Worm (Caenorhabditis elegans) whole organism, L3 larva: Measurements from ENCODE around the gene mtm-9.

ENCODE experiments used
- R02D3.7 ChIP-seq: fragments of 150-350 bp; optimal IDR thresholded peaks from 2 replicates; lab custom pipeline; 2014; ENCODE audit warnings: missing biosample characterization, missing genetic modification characterization
- ama-1 ChIP-seq: fragments of 150-350 bp; optimal IDR thresholded peaks from 2 replicates; lab custom pipeline; 2018
- ceh-16 ChIP-seq: sonication (generic microtip); optimal IDR thresholded peaks from 2 replicates; lab custom pipeline; 2017; ENCODE audit warnings: missing biosample characterization, missing genetic modification characterization
- ceh-28 ChIP-seq: fragments of 150-350 bp; optimal IDR thresholded peaks from 2 replicates; lab custom pipeline; 2014; ENCODE audit warnings: missing biosample characterization, missing genetic modification reagents, missing genetic modification characterization
- ceh-82 ChIP-seq: fragments of 150-350 bp; optimal IDR thresholded peaks from 2 replicates; lab custom pipeline; 2014; ENCODE audit warnings: missing biosample characterization, missing genetic modification characterization
- ceh-9 ChIP-seq: sonication (generic microtip); optimal IDR thresholded peaks from 2 replicates; lab custom pipeline; 2018; ENCODE audit warnings: missing biosample characterization, missing genetic modification characterization
- egl-27 ChIP-seq: sonication (generic microtip); optimal IDR thresholded peaks from 4 replicates; lab custom pipeline; 2017; ENCODE audit warnings: missing biosample characterization, missing genetic modification reagents, missing genetic modification characterization
- egl-5 ChIP-seq: fragments of 150-350 bp; optimal IDR thresholded peaks from 2 replicates; lab custom pipeline; 2017; ENCODE audit warnings: missing biosample characterization, missing genetic modification reagents, missing genetic modification characterization, inconsistent platforms
- elt-1 ChIP-seq: fragments of 150-350 bp; optimal IDR thresholded peaks from 2 replicates; lab custom pipeline; 2014; ENCODE audit warnings: missing biosample characterization, missing genetic modification characterization
- elt-2 ChIP-seq: sonication (generic microtip); optimal IDR thresholded peaks from 2 replicates; lab custom pipeline; 2016; ENCODE audit warnings: missing genetic modification reagents, mild to moderate bottlenecking, missing genetic modification characterization, missing compliant biosample characterization
- elt-3 ChIP-seq, 3 experiments: fragments of 150-350 bp in 1 of 3; sonication (generic microtip) in 2 of 3; optimal IDR thresholded peaks; 2 replicates in 2 of 3; 4 replicates in 1 of 3; lab custom pipeline; 2014 to 2017; ENCODE audit warnings: missing biosample characterization in 3 of 3, missing genetic modification characterization in 3 of 3
- fkh-10 ChIP-seq: sonication (generic microtip); optimal IDR thresholded peaks from 2 replicates; lab custom pipeline; 2017; ENCODE audit warnings: missing biosample characterization, missing genetic modification reagents, missing genetic modification characterization
- fos-1 ChIP-seq: fragments of 150-350 bp; optimal IDR thresholded peaks from 2 replicates; lab custom pipeline; 2014; ENCODE audit warnings: missing biosample characterization, missing genetic modification characterization
- hmg-11 ChIP-seq: sonication (generic microtip); optimal IDR thresholded peaks from 2 replicates; lab custom pipeline; 2016; ENCODE audit warnings: missing genetic modification characterization, missing compliant biosample characterization
- lin-15B ChIP-seq: fragments of 150-350 bp; optimal IDR thresholded peaks from 2 replicates; lab custom pipeline; 2014; ENCODE audit warnings: missing biosample characterization, missing genetic modification characterization
- lin-39 ChIP-seq: fragments of 150-350 bp; optimal IDR thresholded peaks from 2 replicates; lab custom pipeline; 2018; ENCODE audit warnings: missing biosample characterization, missing genetic modification reagents, missing genetic modification characterization
- lsy-12 ChIP-seq: sonication (generic microtip); optimal IDR thresholded peaks from 2 replicates; lab custom pipeline; 2016; ENCODE audit warnings: mild to moderate bottlenecking, missing genetic modification characterization, missing compliant biosample characterization
- mml-1 ChIP-seq: fragments of 150-350 bp; sonication (generic microtip); optimal IDR thresholded peaks from 3 replicates; lab custom pipeline; 2014; ENCODE audit warnings: missing biosample characterization, missing genetic modification characterization
- nfya-1 ChIP-seq: sonication (generic microtip); optimal IDR thresholded peaks from 2 replicates; lab custom pipeline; 2017; ENCODE audit warnings: missing genetic modification characterization, mild to moderate bottlenecking, missing compliant biosample characterization, antibody characterized with exemption, moderate library complexity; ENCODE audit not compliant: insufficient read depth
- nhr-23 ChIP-seq: fragments of 150-350 bp; optimal IDR thresholded peaks from 2 replicates; lab custom pipeline; 2014; ENCODE audit warnings: missing biosample characterization, missing genetic modification reagents, missing genetic modification characterization
- nhr-25 ChIP-seq: sonication (generic microtip); optimal IDR thresholded peaks from 2 replicates; lab custom pipeline; 2017; ENCODE audit warnings: missing biosample characterization, missing genetic modification characterization
- nhr-28 ChIP-seq: fragments of 150-350 bp; optimal IDR thresholded peaks from 2 replicates; lab custom pipeline; 2014; ENCODE audit warnings: missing biosample characterization, missing genetic modification characterization
- nhr-43 ChIP-seq: sonication (generic microtip); optimal IDR thresholded peaks from 2 replicates; lab custom pipeline; 2016; ENCODE audit warnings: mild to moderate bottlenecking, missing genetic modification characterization, missing compliant biosample characterization; ENCODE audit not compliant: poor library complexity, severe bottlenecking
- nhr-67 ChIP-seq: fragments of 150-350 bp; optimal IDR thresholded peaks from 2 replicates; lab custom pipeline; 2014; ENCODE audit warnings: missing biosample characterization, missing genetic modification characterization
- nhr-76 ChIP-seq: fragments of 150-350 bp; sonication (generic microtip); optimal IDR thresholded peaks from 5 replicates; lab custom pipeline; 2014; ENCODE audit warnings: missing biosample characterization, missing genetic modification characterization
- nhr-77 ChIP-seq: fragments of 150-350 bp; optimal IDR thresholded peaks from 2 replicates; lab custom pipeline; 2014; ENCODE audit warnings: missing biosample characterization, missing genetic modification characterization
- pha-4 ChIP-seq: fragments of 150-350 bp; optimal IDR thresholded peaks from 2 replicates; lab custom pipeline; 2014; ENCODE audit warnings: missing biosample characterization, missing genetic modification reagents, missing genetic modification characterization
- pqm-1 ChIP-seq: fragments of 150-350 bp; optimal IDR thresholded peaks from 2 replicates; lab custom pipeline; 2017; ENCODE audit warnings: missing biosample characterization, missing genetic modification characterization, inconsistent platforms
- sea-2 ChIP-seq: fragments of 150-350 bp; sonication (generic microtip); optimal IDR thresholded peaks from 4 replicates; lab custom pipeline; 2014; ENCODE audit warnings: missing biosample characterization, missing genetic modification reagents, missing genetic modification characterization
- skn-1 ChIP-seq: fragments of 150-350 bp; optimal IDR thresholded peaks from 2 replicates; lab custom pipeline; 2014; ENCODE audit warnings: missing biosample characterization, missing genetic modification characterization
- snpc-4 ChIP-seq: fragments of 150-350 bp; optimal IDR thresholded peaks from 2 replicates; lab custom pipeline; 2014; ENCODE audit warnings: missing biosample characterization, missing genetic modification characterization
- unc-39 ChIP-seq: sonication (generic microtip); optimal IDR thresholded peaks from 4 replicates; lab custom pipeline; 2017; ENCODE audit warnings: missing biosample characterization, missing genetic modification characterization
- unc-62 ChIP-seq: fragments of 150-350 bp; sonication (generic microtip); optimal IDR thresholded peaks from 4 replicates; lab custom pipeline; 2014; ENCODE audit warnings: missing biosample characterization, missing genetic modification reagents, missing genetic modification characterization

mtm-9 gene

ce11 chrV:3739302-3739701, 4.1 kb upstream of the mtm-9 start, which contains the start of gene hpo-36:
hpo-36 (minus strand) TSS chrV:3739402.
- TF ChIP-seq lin-39 (tag; lab: Kevin White, UChicago) (no peak), nhr-77 (no peak), snpc-4 (peak; percentile 37), elt-3 (tag; optimal IDR thresholded peaks at IDR 0.05; lab: Kevin White, UChicago) (no peak), egl-5 (tag; lab: Kevin White, UChicago) (no peak), elt-1 (tag; lab: Kevin White, UChicago) (no peak), nhr-23 (no peak), ama-1 (lab: Kevin White, UChicago) (no peak), hmg-11 (tag; lab: Kevin White, UChicago) (no peak)

DNA sequence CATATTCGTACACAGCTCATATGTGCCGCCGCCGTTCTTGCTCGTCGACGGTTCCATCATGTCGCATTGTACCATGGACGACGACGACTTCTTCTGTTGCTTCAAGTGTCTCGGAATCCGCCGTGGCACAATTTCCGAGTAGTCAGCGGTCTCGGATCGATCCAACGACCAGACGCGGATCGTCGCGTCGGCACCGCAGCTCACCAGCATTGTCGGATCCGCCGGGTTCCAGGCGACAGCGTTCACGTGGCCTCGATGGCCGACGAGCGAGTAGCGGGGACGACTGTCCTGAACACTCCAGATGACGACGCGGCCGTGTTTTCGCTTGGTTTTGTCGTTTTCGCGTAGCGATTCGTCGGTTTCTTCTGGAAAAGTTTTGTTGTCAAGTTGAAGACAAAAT, 7.0 kb downstream of the mtm-9 start:
- TF ChIP-seq nfya-1 (tag; lab: Kevin White, UChicago), result no peak
- no peak for TF ChIP-seq pha-4 (tag; lab: Kevin White, UChicago)
- no peak for TF ChIP-seq unc-62 (GFP tag; lab: Kevin White, UChicago)
- no peak for TF ChIP-seq nhr-28 (tag; lab: Kevin White, UChicago)
- TF ChIP-seq nhr-43 (tag; lab: Kevin White, UChicago), result no peak
- TF ChIP-seq egl-5 (tag; lab: Kevin White, UChicago), result no peak
- TF ChIP-seq lsy-12 (tag; lab: Kevin White, UChicago), result no peak
- TF ChIP-seq nhr-77, result no peak
- no peak for TF ChIP-seq fkh-10 (GFP tag; lab: Kevin White, UChicago)
- TF ChIP-seq R02D3.7, result no peak
- no peak for TF ChIP-seq mml-1 (tag; lab: Kevin White, UChicago)

DNA sequence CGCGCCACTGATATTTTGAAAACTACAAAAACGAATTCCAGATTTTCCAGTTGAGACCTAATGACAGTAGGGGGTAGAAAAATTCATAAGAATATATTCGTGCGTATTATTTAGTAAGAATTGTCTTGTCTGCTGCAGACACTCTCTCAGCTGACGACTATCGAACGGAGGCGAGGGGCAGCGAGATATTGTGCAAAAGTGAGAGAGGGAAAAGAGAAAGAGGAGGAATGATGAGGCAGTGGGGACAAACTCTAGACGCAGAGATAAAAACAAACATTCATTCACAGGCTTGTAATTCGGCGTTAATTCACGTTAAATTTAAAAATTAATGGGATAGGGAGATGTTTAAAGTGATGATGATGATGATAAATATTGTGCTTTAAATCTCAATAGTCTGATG, 13.5 kb downstream of the mtm-9 start, which contains the start of gene gid-7:
Gene gid-7 (minus strand): TSS at position 188 of the 400 bp plus-strand sequence.
- TF ChIP-seq nfya-1 (tag; lab: Kevin White, UChicago) (peak; percentile 57), mml-1 (tag; lab: Kevin White, UChicago) (no peak), elt-2 (tag; lab: Kevin White, UChicago) (peak; percentile 26), skn-1 (tag; lab: Kevin White, UChicago) (peak; percentile 7), fkh-10 (GFP tag; lab: Kevin White, UChicago) (no peak), hmg-11 (tag; lab: Kevin White, UChicago) (peak; percentile 64), ceh-82 (tag; lab: Kevin White, UChicago) (no peak), R02D3.7 (peak; percentile 68), snpc-4 (peak; percentile 71), ceh-28 (tag; lab: Kevin White, UChicago) (peak; percentile 3), ceh-16 (tag; lab: Kevin White, UChicago) (no peak), pha-4 (tag; lab: Kevin White, UChicago) (peak; percentile 50)

ce11 chrV:3759419-3759915, 16.1 kb downstream of the mtm-9 start, which contains the start of gene chk-1:
chk-1 (minus strand) TSS chrV:3759469.
- TF ChIP-seq elt-1 (tag; lab: Kevin White, UChicago) (no peak), snpc-4 (peak; percentile 59), nhr-23 (peak; percentile 70), lin-15B (tag; lab: Kevin White, UChicago) (peak; percentile 83), fkh-10 (GFP tag; lab: Kevin White, UChicago) (peak; percentile 15), hmg-11 (tag; lab: Kevin White, UChicago) (no peak), nhr-25 (tag; lab: Kevin White, UChicago) (peak; percentile 37), lin-39 (tag; lab: Kevin White, UChicago) (peak; percentile 15), mml-1 (tag; lab: Kevin White, UChicago) (no peak), nhr-67 (tag; lab: Kevin White, UChicago) (no peak), R02D3.7 (peak; percentile 96), unc-39 (tag; lab: Kevin White, UChicago) (no peak), egl-5 (tag; lab: Kevin White, UChicago) (peak; percentile 56), nhr-43 (tag; lab: Kevin White, UChicago) (no peak), pqm-1 (tag; lab: Kevin White, UChicago) (peak; percentile 30)

- TF ChIP-seq egl-27 (tag; lab: Kevin White, UChicago), result no peak
- no peak for TF ChIP-seq nhr-77
- TF ChIP-seq lin-15B (tag; lab: Kevin White, UChicago), result no peak
- no peak for TF ChIP-seq nhr-76 (tag; lab: Kevin White, UChicago)
- TF ChIP-seq mml-1 (tag; lab: Kevin White, UChicago), result no peak
- no peak for TF ChIP-seq ceh-82 (tag; lab: Kevin White, UChicago)
- no peak for TF ChIP-seq pha-4 (tag; lab: Kevin White, UChicago)
- no peak for TF ChIP-seq sea-2 (GFP tag; lab: Kevin White, UChicago)
- no peak for TF ChIP-seq fos-1 (tag; lab: Kevin White, UChicago)
- TF ChIP-seq skn-1 (tag; lab: Kevin White, UChicago), result no peak
- no peak for TF ChIP-seq ceh-9 (tag; lab: Kevin White, UChicago)
These were observed 17.5 kb downstream of the mtm-9 start, which contains the start of gene oac-55 for ce11 chrV:3760839-3761238. oac-55 (plus strand) TSS chrV:3761139.
